Fruit fly (Drosophila melanogaster): ENCODE measurements around the gene rtet.

Gene rtet

dm6 chr3R:21118784-21119183, 10.5 kb downstream of the rtet start, which contains the start of gene Bdbt (continued):
- TF ChIP-seq CG12942 (GFP tag; optimal IDR thresholded peaks at IDR 0.05) (no peak), CG6791 (GFP tag; IDR thresholded peaks at IDR 0.05; ENCODE audit: partially characterized antibody) (peak; percentile 95), ap (GFP tag; IDR thresholded peaks at IDR 0.05) (0 out of 2 replicates have a peak, but pooled peaks have one; percentile 21), CG1792 (GFP tag; optimal IDR thresholded peaks at IDR 0.05) (no peak), CG1832 (GFP tag; optimal IDR thresholded peaks at IDR 0.05) (no peak), Chrac-16 (GFP tag; optimal IDR thresholded peaks at IDR 0.05) (peak; percentile 9), sob (GFP tag; IDR thresholded peaks at IDR 0.05) (peak; percentile 59; the same call in 1 of the 2 replicates), CG10267 (tag; optimal IDR thresholded peaks at IDR 0.05) (peak; percentile 7), CG12155 (GFP tag; optimal IDR thresholded peaks at IDR 0.05) (peak; percentile 21), ftz-f1 (GFP tag; optimal IDR thresholded peaks at IDR 0.05) (no peak), Sox102F (GFP tag; optimal IDR thresholded peaks at IDR 0.05) (no peak), slou (GFP tag; optimal IDR thresholded peaks at IDR 0.05) (no peak), C15 (GFP tag; IDR thresholded peaks at IDR 0.05) (no peak), CG15696 (tag; optimal IDR thresholded peaks at IDR 0.05) (no peak), fd3F (GFP tag; optimal IDR thresholded peaks at IDR 0.05) (no peak), pfk (GFP tag; optimal IDR thresholded peaks at IDR 0.05) (no peak), nom (GFP tag; optimal IDR thresholded peaks at IDR 0.05) (no peak), CG4328 (GFP tag; optimal IDR thresholded peaks at IDR 0.05) (no peak), luna (GFP tag; optimal IDR thresholded peaks at IDR 0.05) (no peak), cad (GFP tag; optimal IDR thresholded peaks at IDR 0.05) (no peak), CG4424 (GFP tag; optimal IDR thresholded peaks at IDR 0.05) (peak; percentile 3), tll (GFP tag; optimal IDR thresholded peaks at IDR 0.05) (no peak), usp (GFP tag; optimal IDR thresholded peaks at IDR 0.05) (no peak), CG7839 (tag; optimal IDR thresholded peaks at IDR 0.05) (no peak), CG17328 (GFP tag; IDR thresholded peaks at IDR 0.05) (0 out of 2 replicates have a peak, but pooled peaks have one; percentile 31), CG31388 (GFP tag; optimal IDR thresholded peaks at IDR 0.05) (no peak), hkb (optimal IDR thresholded peaks at IDR 0.05) (no peak), hkb (GFP tag; IDR thresholded peaks at IDR 0.05) (peak; percentile 36; the same call in 1 of the 2 replicates), CG13424 (tag; optimal IDR thresholded peaks at IDR 0.05) (peak; percentile 5), lilli (GFP tag; optimal IDR thresholded peaks at IDR 0.05) (peak; percentile 65), esg (GFP tag; conservative IDR thresholded peaks at IDR 0.05) (no peak), grn (GFP tag; optimal IDR thresholded peaks at IDR 0.05) (no peak), ind (GFP tag; optimal IDR thresholded peaks at IDR 0.05) (peak; percentile 41), chif (GFP tag; optimal IDR thresholded peaks at IDR 0.05) (peak in 1 of 2 experiments; percentile 25), cwo (GFP tag; optimal IDR thresholded peaks at IDR 0.05) (peak; percentile 10), CG16815 (GFP tag; optimal IDR thresholded peaks at IDR 0.05) (peak; percentile 1)

- TF ChIP-seq ken (GFP tag; IDR thresholded peaks at IDR 0.05): no peak
- no peak for TF ChIP-seq insv (GFP tag; optimal IDR thresholded peaks at IDR 0.05)
- no peak for TF ChIP-seq CG31441 (GFP tag; IDR thresholded peaks at IDR 0.05)
- TF ChIP-seq crc (GFP tag; optimal IDR thresholded peaks at IDR 0.05): no peak
- no peak for TF ChIP-seq CG17186 (GFP tag; optimal IDR thresholded peaks at IDR 0.05)
- peak; percentile 35 for TF ChIP-seq gsb-n (tag; optimal IDR thresholded peaks at IDR 0.05)
- TF ChIP-seq pita (GFP tag; optimal IDR thresholded peaks at IDR 0.05): no peak
- 0 out of 4 replicates have a peak, but pooled peaks have one; percentile 58 for TF ChIP-seq chinmo (GFP tag; IDR thresholded peaks at IDR 0.05; ENCODE audit: partially characterized antibody)
- no peak for TF ChIP-seq CG2202 (tag; optimal IDR thresholded peaks at IDR 0.05)
- TF ChIP-seq CG1529 (GFP tag; optimal IDR thresholded peaks at IDR 0.05): no peak
- no peak for TF ChIP-seq CG2116 (GFP tag; optimal IDR thresholded peaks at IDR 0.05)
- no peak for TF ChIP-seq nom (GFP tag; optimal IDR thresholded peaks at IDR 0.05)
- peak; percentile 58 for TF ChIP-seq crol (GFP tag; IDR thresholded peaks at IDR 0.05)
- no peak for TF ChIP-seq vvl (GFP tag; IDR thresholded peaks at IDR 0.05)
Observed at dm6 chr3R:21124225-21124624, 16.0 kb downstream of the rtet start.
